Fruit fly (Drosophila melanogaster) whole organism, embryonic: ENCODE measurements around the gene CG42749.

Source experiments
- ATbp ChIP-seq: fragments of 200-800 bp; sonication (Bioruptor generic); optimal IDR thresholded peaks from 2 replicates; lab custom pipeline; 2017; ENCODE audit warnings: missing biosample characterization, mild to moderate bottlenecking, missing genetic modification characterization, missing genetic modification reagents
- Awh ChIP-seq: fragments of 200-800 bp; sonication (Bioruptor generic); IDR thresholded peaks from 2 replicates; pipeline ENCODE4, ENCODE4 v1.3.6; 2022; ENCODE audit warnings: missing biosample characterization, missing genetic modification characterization
- CG10274 ChIP-seq: fragments of 200-800 bp; sonication (Bioruptor generic); optimal IDR thresholded peaks from 3 replicates; lab custom pipeline; 2017; ENCODE audit warnings: missing biosample characterization, mild to moderate bottlenecking, missing genetic modification characterization
- CG10959 ChIP-seq: fragments of 200-800 bp; sonication (Bioruptor generic); IDR thresholded peaks from 2 replicates; pipeline ENCODE4 v1.3.6; 2022; ENCODE audit warnings: missing biosample characterization, missing genetic modification characterization
- CG11085 ChIP-seq: fragments of 200-800 bp; sonication (Bioruptor generic); IDR thresholded peaks from 2 replicates; pipeline ENCODE4 v1.3.6; 2022; ENCODE audit warnings: missing biosample characterization, missing genetic modification characterization
- CG11560 ChIP-seq: fragments of 200-800 bp; sonication (Bioruptor generic); IDR thresholded peaks from 3 replicates; pipeline ENCODE4 v1.3.6; 2022; ENCODE audit warnings: missing biosample characterization, missing genetic modification characterization
- CG12155 ChIP-seq: fragments of 200-800 bp; sonication (Bioruptor generic); optimal IDR thresholded peaks from 3 replicates; lab custom pipeline; 2016; ENCODE audit warnings: missing biosample characterization, missing genetic modification characterization
- CG12659 ChIP-seq: fragments of 200-800 bp; sonication (Bioruptor generic); optimal IDR thresholded peaks from 3 replicates; lab custom pipeline; 2017; ENCODE audit warnings: mild to moderate bottlenecking, missing biosample characterization, missing genetic modification reagents, missing genetic modification characterization
- CG14667 ChIP-seq: fragments of 200-800 bp; sonication (Bioruptor generic); IDR thresholded peaks from 2 replicates; pipeline ENCODE4 v1.3.6; 2022; ENCODE audit warnings: missing biosample characterization, missing genetic modification characterization
- CG14860 ChIP-seq: fragments of 200-800 bp; sonication (Bioruptor generic); IDR thresholded peaks from 3 replicates; pipeline ENCODE4 v1.3.6; 2022; ENCODE audit warnings: missing biosample characterization, missing genetic modification characterization; ENCODE audit not compliant: partially characterized antibody
- CG14965 ChIP-seq: fragments of 200-800 bp; sonication (Bioruptor generic); optimal IDR thresholded peaks from 2 replicates; lab custom pipeline; 2016; ENCODE audit warnings: missing biosample characterization, missing genetic modification characterization, borderline replicate concordance
- CG16779 ChIP-seq: fragments of 200-800 bp; sonication (Bioruptor generic); IDR thresholded peaks from 2 replicates; pipeline ENCODE4 v1.3.6; 2022; ENCODE audit warnings: missing biosample characterization, missing genetic modification characterization
- CG17829 ChIP-seq: fragments of 200-800 bp; optimal IDR thresholded peaks from 2 replicates; lab custom pipeline; 2019; ENCODE audit warnings: missing biosample characterization, mild to moderate bottlenecking, missing genetic modification characterization, moderate library complexity
- CG18599 ChIP-seq: fragments of 200-800 bp; sonication (Bioruptor generic); optimal IDR thresholded peaks from 3 replicates; lab custom pipeline; 2017; ENCODE audit warnings: missing biosample characterization, missing genetic modification characterization, mild to moderate bottlenecking, moderate library complexity, missing genetic modification reagents
- CG2678 ChIP-seq: fragments of 200-800 bp; sonication (Bioruptor generic); optimal IDR thresholded peaks from 3 replicates; lab custom pipeline; 2019; ENCODE audit warnings: missing biosample characterization, mild to moderate bottlenecking, missing genetic modification characterization, moderate library complexity
- CG2889 ChIP-seq: fragments of 200-800 bp; sonication (Bioruptor generic); IDR thresholded peaks from 3 replicates; pipeline ENCODE4 v1.3.6; 2022; ENCODE audit warnings: missing biosample characterization, missing genetic modification characterization
- CG30020 ChIP-seq: fragments of 200-800 bp; optimal IDR thresholded peaks from 2 replicates; lab custom pipeline; 2019; ENCODE audit warnings: missing biosample characterization, mild to moderate bottlenecking, missing genetic modification characterization, moderate library complexity
- CG4404 ChIP-seq: fragments of 200-800 bp; sonication (Bioruptor generic); IDR thresholded peaks from 2 replicates; pipeline ENCODE4 v1.3.6; 2022; ENCODE audit warnings: missing biosample characterization, missing genetic modification characterization
- CG4424 ChIP-seq: fragments of 200-800 bp; sonication (Bioruptor generic); optimal IDR thresholded peaks from 3 replicates; lab custom pipeline; 2016; ENCODE audit warnings: missing biosample characterization, missing genetic modification characterization
- CG4730 ChIP-seq: fragments of 200-800 bp; sonication (Bioruptor generic); IDR thresholded peaks from 2 replicates; pipeline ENCODE4 v1.3.6; 2022; ENCODE audit warnings: missing biosample characterization, missing genetic modification characterization
- CG5953 ChIP-seq: fragments of 200-800 bp; sonication (Bioruptor generic); IDR thresholded peaks from 2 replicates; pipeline ENCODE4 v1.3.6; 2022; ENCODE audit warnings: missing biosample characterization, missing genetic modification characterization
- CG6683 ChIP-seq: fragments of 200-800 bp; sonication (Bioruptor generic); optimal IDR thresholded peaks from 2 replicates; lab custom pipeline; 2017; ENCODE audit warnings: missing biosample characterization, mild to moderate bottlenecking, missing genetic modification characterization, missing genetic modification reagents
- CG6813 ChIP-seq: fragments of 200-800 bp; sonication (Bioruptor generic); optimal IDR thresholded peaks from 2 replicates; lab custom pipeline; 2017; ENCODE audit warnings: missing biosample characterization, missing genetic modification characterization, mild to moderate bottlenecking, moderate library complexity, missing genetic modification reagents
- CG6854 ChIP-seq: fragments of 200-800 bp; sonication (Bioruptor generic); optimal IDR thresholded peaks from 3 replicates; lab custom pipeline; 2017; ENCODE audit warnings: missing biosample characterization, mild to moderate bottlenecking, missing genetic modification characterization
- CG7357 ChIP-seq: fragments of 200-800 bp; sonication (Bioruptor generic); IDR thresholded peaks from 3 replicates; pipeline ENCODE4 v1.3.6; 2022; ENCODE audit warnings: missing biosample characterization, missing genetic modification characterization
- CG7839 ChIP-seq: fragments of 200-800 bp; sonication (Bioruptor generic); optimal IDR thresholded peaks from 3 replicates; lab custom pipeline; 2018; ENCODE audit warnings: missing biosample characterization, mild to moderate bottlenecking, missing genetic modification characterization, moderate library complexity
- Chrac-16 ChIP-seq: fragments of 200-800 bp; sonication (Bioruptor generic); optimal IDR thresholded peaks from 3 replicates; lab custom pipeline; 2016; ENCODE audit warnings: missing biosample characterization, missing genetic modification characterization
- D ChIP-seq, 2 experiments: fragments of 200-800 bp in 1 of 2; fragments of >200 bp in 1 of 2; sonication (Bioruptor generic) in 1 of 2; optimal IDR thresholded peaks; 2 replicates in 1 of 2; 3 replicates in 1 of 2; lab custom pipeline; 2017; ENCODE audit warnings: mild to moderate bottlenecking in 1 of 2, missing biosample characterization in 1 of 2, missing genetic modification characterization in 1 of 2, missing genetic modification reagents in 1 of 2
- Dbx ChIP-seq: fragments of 200-800 bp; sonication (Bioruptor generic); IDR thresholded peaks from 3 replicates; pipeline ENCODE4 v1.3.6; 2022; ENCODE audit warnings: missing biosample characterization, missing genetic modification characterization
- Dp ChIP-seq: fragments of 200-800 bp; sonication (Bioruptor generic); optimal IDR thresholded peaks from 2 replicates; lab custom pipeline; 2018; ENCODE audit warnings: missing biosample characterization, mild to moderate bottlenecking, missing genetic modification characterization, moderate library complexity
- Elba2 ChIP-seq: fragments of 200-800 bp; sonication (Bioruptor generic); optimal IDR thresholded peaks from 3 replicates; lab custom pipeline; 2016; ENCODE audit warnings: missing biosample characterization, missing genetic modification characterization
- HmgD ChIP-seq: fragments of 200-800 bp; sonication (Bioruptor generic); optimal IDR thresholded peaks from 3 replicates; lab custom pipeline; 2016; ENCODE audit warnings: missing biosample characterization, missing genetic modification characterization
- Hmx ChIP-seq: fragments of 200-800 bp; sonication (Bioruptor generic); optimal IDR thresholded peaks from 2 replicates; lab custom pipeline; 2016; ENCODE audit warnings: missing biosample characterization, missing genetic modification characterization
- Med ChIP-seq: fragments of 200-800 bp; sonication (Bioruptor generic); peaks from one replicate; lab custom pipeline; 2016; ENCODE audit warnings: missing biosample characterization, missing genetic modification characterization, mild to moderate bottlenecking, inconsistent platforms, moderate library complexity
- Mrtf ChIP-seq: fragments of 200-800 bp; sonication (Bioruptor generic); IDR thresholded peaks from 3 replicates; pipeline ENCODE4 v1.3.6; 2022; ENCODE audit warnings: missing biosample characterization, missing genetic modification characterization
- NK7.1 ChIP-seq: fragments of 200-800 bp; sonication (Bioruptor generic); optimal IDR thresholded peaks from 3 replicates; lab custom pipeline; 2016; ENCODE audit warnings: missing biosample characterization, missing genetic modification characterization
- PHDP ChIP-seq: fragments of 200-800 bp; sonication (Bioruptor generic); optimal IDR thresholded peaks from 3 replicates; lab custom pipeline; 2018; ENCODE audit warnings: missing biosample characterization, mild to moderate bottlenecking, missing genetic modification characterization, moderate library complexity
- Poxn ChIP-seq: fragments of 200-800 bp; sonication (Bioruptor generic); IDR thresholded peaks from 2 replicates; pipeline ENCODE4 v1.3.6; 2022; ENCODE audit warnings: missing biosample characterization, missing genetic modification characterization
- Spps ChIP-seq: fragments of 200-800 bp; sonication (Bioruptor generic); optimal IDR thresholded peaks from 2 replicates; lab custom pipeline; 2018; ENCODE audit warnings: missing biosample characterization, mild to moderate bottlenecking, missing genetic modification characterization
- btn ChIP-seq: fragments of 200-800 bp; sonication (Bioruptor generic); optimal IDR thresholded peaks from 2 replicates; lab custom pipeline; 2016; ENCODE audit warnings: missing biosample characterization, missing genetic modification characterization
- crol ChIP-seq: fragments of 200-800 bp; sonication (Bioruptor generic); IDR thresholded peaks from 2 replicates; pipeline ENCODE4 v1.3.6; 2022; ENCODE audit warnings: missing biosample characterization, missing genetic modification characterization
- danr ChIP-seq: fragments of 200-800 bp; sonication (Bioruptor generic); IDR thresholded peaks from 2 replicates; pipeline ENCODE4 v1.3.6; 2022; ENCODE audit warnings: missing biosample characterization, missing genetic modification characterization
- fu2 ChIP-seq: fragments of 200-800 bp; sonication (Bioruptor generic); optimal IDR thresholded peaks from 2 replicates; lab custom pipeline; 2016; ENCODE audit warnings: missing biosample characterization, missing genetic modification characterization
- kah ChIP-seq: fragments of 200-800 bp; sonication (Bioruptor generic); optimal IDR thresholded peaks from 2 replicates; lab custom pipeline; 2018; ENCODE audit warnings: missing biosample characterization, mild to moderate bottlenecking, missing genetic modification characterization
- lmd ChIP-seq: fragments of 200-800 bp; sonication (Bioruptor generic); IDR thresholded peaks from 2 replicates; pipeline ENCODE4 v1.3.6; 2022; ENCODE audit warnings: missing biosample characterization, missing genetic modification characterization
- mld ChIP-seq: fragments of 200-800 bp; sonication (Bioruptor generic); IDR thresholded peaks from 3 replicates; pipeline ENCODE4 v1.3.6; 2022; ENCODE audit warnings: missing biosample characterization, missing genetic modification characterization; ENCODE audit not compliant: partially characterized antibody
- phol ChIP-seq: fragments of 200-800 bp; sonication (Bioruptor generic); optimal IDR thresholded peaks from 3 replicates; lab custom pipeline; 2018; ENCODE audit warnings: missing biosample characterization, mild to moderate bottlenecking, missing genetic modification characterization, moderate library complexity
- ranshi ChIP-seq: fragments of 200-800 bp; sonication (Bioruptor generic); IDR thresholded peaks from 2 replicates; pipeline ENCODE4 v1.3.6; 2022; ENCODE audit warnings: missing biosample characterization, missing genetic modification characterization
- tup ChIP-seq: fragments of 200-800 bp; sonication (Bioruptor generic); optimal IDR thresholded peaks from 2 replicates; lab custom pipeline; 2016; ENCODE audit warnings: missing biosample characterization, mild to moderate bottlenecking, missing genetic modification characterization, moderate library complexity
- zfh2 ChIP-seq: fragments of 200-800 bp; sonication (Bioruptor generic); optimal IDR thresholded peaks from 2 replicates; lab custom pipeline; 2016; ENCODE audit warnings: missing biosample characterization, missing genetic modification characterization

The CG42749 gene

DNA sequence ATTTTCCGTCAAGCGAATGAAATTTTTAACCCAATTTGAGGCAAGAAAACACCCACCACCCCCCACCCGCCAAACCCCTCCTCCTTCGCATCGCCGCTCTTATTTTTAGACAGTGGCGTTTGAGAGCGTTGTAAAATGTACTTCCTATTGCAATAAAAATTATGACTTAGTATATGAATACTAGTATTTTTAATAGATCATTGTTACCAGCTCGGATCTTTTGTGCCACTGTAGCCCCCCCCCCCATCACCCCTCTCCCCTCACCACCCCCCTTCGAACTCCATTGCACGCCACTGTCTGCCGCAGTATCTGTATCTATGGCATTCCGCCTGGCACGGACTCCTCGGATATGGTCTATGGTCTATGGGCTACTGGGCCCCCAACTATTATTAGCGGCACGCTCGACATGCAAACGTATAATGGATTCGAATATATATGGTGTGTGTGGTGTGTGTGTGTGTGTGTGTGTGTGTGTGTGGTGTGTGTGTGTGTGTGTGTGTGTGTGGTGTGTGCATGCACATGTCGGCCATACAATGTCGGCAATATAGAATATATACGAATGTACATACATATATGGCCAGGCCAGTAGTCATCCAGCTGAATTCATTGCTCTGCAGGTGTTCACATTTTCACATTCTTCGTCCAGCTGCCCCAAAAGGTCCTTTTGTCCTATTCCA, 54.2 kb downstream of the CG42749 start (continued):
- no peak for TF ChIP-seq CG7839 (tag; lab: Kevin White, UChicago)
- TF ChIP-seq CG12155 (GFP tag; lab: Kevin White, UChicago) = no peak
- no peak for TF ChIP-seq Spps (tag; lab: Kevin White, UChicago)
- TF ChIP-seq Poxn (GFP tag; lab: Robert Waterston, UW) = no peak
- TF ChIP-seq CG4424 (GFP tag; lab: Kevin White, UChicago) = no peak
- no peak for TF ChIP-seq CG4404 (GFP tag; lab: Robert Waterston, UW)
- no peak for TF ChIP-seq CG10959
- TF ChIP-seq CG14667 (GFP tag; lab: Robert Waterston, UW) = 0 out of 2 replicates have a peak, but pooled peaks have one; percentile 13
- peak; percentile 27 for TF ChIP-seq ATbp (GFP tag; lab: Kevin White, UChicago)
- no peak for TF ChIP-seq Hmx
- TF ChIP-seq CG5953 = no peak
- no peak for TF ChIP-seq CG14965 (GFP tag; lab: Kevin White, UChicago)
- no peak for TF ChIP-seq CG11560
- TF ChIP-seq D (optimal IDR thresholded peaks at IDR 0.05; lab: Kevin White, UChicago) = no peak
- TF ChIP-seq D (GFP tag; optimal IDR thresholded peaks at IDR 0.05; lab: Kevin White, UChicago) = peak; percentile 15
- no peak for TF ChIP-seq CG2889 (GFP tag; lab: Robert Waterston, UW)
- TF ChIP-seq danr (GFP tag; lab: Robert Waterston, UW) = no peak
- TF ChIP-seq lmd (GFP tag; lab: Robert Waterston, UW) = peak; percentile 48
- TF ChIP-seq CG14860 (GFP tag; lab: Robert Waterston, UW) = no peak
- TF ChIP-seq Mrtf = no peak
- no peak for TF ChIP-seq CG10274 (GFP tag; lab: Kevin White, UChicago)
- no peak for TF ChIP-seq CG11085 (GFP tag; lab: Robert Waterston, UW)
- TF ChIP-seq CG17829 (tag; lab: Kevin White, UChicago) = no peak
- TF ChIP-seq crol (GFP tag; lab: Robert Waterston, UW) = peak; percentile 50; the same call in 1 of the 2 replicates
- no peak for TF ChIP-seq CG4730 (GFP tag; lab: Robert Waterston, UW)
- TF ChIP-seq CG6854 (GFP tag; lab: Kevin White, UChicago) = no peak
- no peak for TF ChIP-seq Awh (GFP tag; lab: Robert Waterston, UW)
- TF ChIP-seq CG6813 (GFP tag; lab: Kevin White, UChicago) = no peak
- TF ChIP-seq PHDP (tag; lab: Kevin White, UChicago) = no peak
- TF ChIP-seq CG30020 (tag; lab: Kevin White, UChicago) = no peak
- TF ChIP-seq CG16779 (GFP tag; lab: Robert Waterston, UW) = no peak
- no peak for TF ChIP-seq Chrac-16 (GFP tag; lab: Kevin White, UChicago)
- no peak for TF ChIP-seq Med (GFP tag; lab: Kevin White, UChicago)
- no peak for TF ChIP-seq kah (GFP tag; lab: Kevin White, UChicago)
- TF ChIP-seq CG2678 (tag; lab: Kevin White, UChicago) = peak; percentile 38
- no peak for TF ChIP-seq zfh2 (GFP tag; lab: Kevin White, UChicago)
- no peak for TF ChIP-seq CG12659 (GFP tag; lab: Kevin White, UChicago)
- TF ChIP-seq CG6683 (GFP tag; lab: Kevin White, UChicago) = no peak
- TF ChIP-seq btn = no peak
- no peak for TF ChIP-seq NK7.1
- TF ChIP-seq fu2 (GFP tag; lab: Kevin White, UChicago) = no peak
- no peak for TF ChIP-seq ranshi (GFP tag; lab: Robert Waterston, UW)
- TF ChIP-seq tup (GFP tag; lab: Kevin White, UChicago) = no peak
- no peak for TF ChIP-seq Dbx (GFP tag; lab: Robert Waterston, UW)
- no peak for TF ChIP-seq mld (GFP tag; lab: Robert Waterston, UW)
- TF ChIP-seq CG18599 (GFP tag; lab: Kevin White, UChicago) = peak; percentile 39
- peak; percentile 39 for TF ChIP-seq phol (tag; lab: Kevin White, UChicago)
- TF ChIP-seq HmgD = no peak
- TF ChIP-seq Dp (GFP tag; lab: Kevin White, UChicago) = no peak
- TF ChIP-seq CG7357 (GFP tag; lab: Robert Waterston, UW) = no peak
- no peak for TF ChIP-seq Elba2
